Fruit fly (Drosophila melanogaster) whole organism, embryonic: ENCODE measurements around the gene simj.

ENCODE experiments used
- ATbp ChIP-seq: fragments of 200-800 bp; sonication (Bioruptor generic); optimal IDR thresholded peaks from 2 replicates; lab custom pipeline; 2017; ENCODE audit warnings: missing biosample characterization, mild to moderate bottlenecking, missing genetic modification characterization, missing genetic modification reagents
- Awh ChIP-seq: fragments of 200-800 bp; sonication (Bioruptor generic); IDR thresholded peaks from 2 replicates; pipeline ENCODE4, ENCODE4 v1.3.6; 2022; ENCODE audit warnings: missing biosample characterization, missing genetic modification characterization
- Bdp1 ChIP-seq: fragments of 200-800 bp; sonication (Bioruptor generic); optimal IDR thresholded peaks from 3 replicates; lab custom pipeline; 2016; ENCODE audit warnings: missing biosample characterization, missing genetic modification characterization
- CG11247 ChIP-seq: fragments of 200-800 bp; sonication (Bioruptor generic); IDR thresholded peaks from 2 replicates; pipeline ENCODE4 v1.3.6; 2022; ENCODE audit warnings: missing biosample characterization, missing genetic modification characterization
- CG11696 ChIP-seq: fragments of 200-800 bp; sonication (Bioruptor generic); IDR thresholded peaks from 2 replicates; pipeline ENCODE4 v1.3.6; 2022; ENCODE audit warnings: missing biosample characterization, missing genetic modification characterization
- CG12155 ChIP-seq: fragments of 200-800 bp; sonication (Bioruptor generic); optimal IDR thresholded peaks from 3 replicates; lab custom pipeline; 2016; ENCODE audit warnings: missing biosample characterization, missing genetic modification characterization
- CG12391 ChIP-seq: fragments of 200-800 bp; sonication (Bioruptor generic); optimal IDR thresholded peaks from 3 replicates; lab custom pipeline; 2018; ENCODE audit warnings: missing biosample characterization, mild to moderate bottlenecking, missing genetic modification characterization, moderate library complexity
- CG13624 ChIP-seq: fragments of 200-800 bp; sonication (Bioruptor generic); optimal IDR thresholded peaks from 2 replicates; lab custom pipeline; 2016; ENCODE audit warnings: missing biosample characterization, missing genetic modification characterization
- CG1603 ChIP-seq: fragments of 200-800 bp; sonication (Bioruptor generic); optimal IDR thresholded peaks from 2 replicates; lab custom pipeline; 2019; ENCODE audit warnings: missing biosample characterization, mild to moderate bottlenecking, missing genetic modification characterization, moderate library complexity
- CG17359 ChIP-seq: fragments of 200-800 bp; sonication (Bioruptor generic); optimal IDR thresholded peaks from 3 replicates; lab custom pipeline; 2018; ENCODE audit warnings: missing biosample characterization, mild to moderate bottlenecking, missing genetic modification characterization, moderate library complexity
- CG17361 ChIP-seq: fragments of 200-800 bp; sonication (Bioruptor generic); IDR thresholded peaks from 3 replicates; pipeline ENCODE4 v1.3.6; 2022; ENCODE audit warnings: missing biosample characterization, missing genetic modification characterization
- CG17568 ChIP-seq: fragments of 200-800 bp; sonication (Bioruptor generic); optimal IDR thresholded peaks from 2 replicates; lab custom pipeline; 2018; ENCODE audit warnings: missing biosample characterization, mild to moderate bottlenecking, missing genetic modification characterization, moderate library complexity
- CG17829 ChIP-seq: fragments of 200-800 bp; optimal IDR thresholded peaks from 2 replicates; lab custom pipeline; 2019; ENCODE audit warnings: missing biosample characterization, mild to moderate bottlenecking, missing genetic modification characterization, moderate library complexity
- CG2129 ChIP-seq: fragments of 200-800 bp; sonication (Bioruptor generic); IDR thresholded peaks from 2 replicates; pipeline ENCODE4 v1.3.6; 2022; ENCODE audit warnings: missing biosample characterization, missing genetic modification characterization; ENCODE audit not compliant: partially characterized antibody
- CG31388 ChIP-seq: fragments of 200-800 bp; sonication (Bioruptor generic); optimal IDR thresholded peaks from 2 replicates; lab custom pipeline; 2016; ENCODE audit warnings: missing biosample characterization, missing genetic modification characterization
- CG34224 ChIP-seq: fragments of 200-800 bp; sonication (Bioruptor generic); IDR thresholded peaks from 3 replicates; pipeline ENCODE4 v1.3.6; 2022; ENCODE audit warnings: missing biosample characterization, missing genetic modification characterization; ENCODE audit not compliant: partially characterized antibody
- CG6765 ChIP-seq: fragments of 200-800 bp; sonication (Bioruptor generic); optimal IDR thresholded peaks from 3 replicates; lab custom pipeline; 2017; ENCODE audit warnings: missing biosample characterization, mild to moderate bottlenecking, missing genetic modification characterization
- CG6813 ChIP-seq: fragments of 200-800 bp; sonication (Bioruptor generic); optimal IDR thresholded peaks from 2 replicates; lab custom pipeline; 2017; ENCODE audit warnings: missing biosample characterization, missing genetic modification characterization, mild to moderate bottlenecking, moderate library complexity, missing genetic modification reagents
- CG8765 ChIP-seq: fragments of 200-800 bp; sonication (Bioruptor generic); IDR thresholded peaks from 2 replicates; pipeline ENCODE4 v1.3.6; 2022; ENCODE audit warnings: missing biosample characterization, missing genetic modification characterization
- CrebB ChIP-seq: fragments of 200-800 bp; sonication (Bioruptor generic); optimal IDR thresholded peaks from 3 replicates; lab custom pipeline; 2018; ENCODE audit warnings: missing biosample characterization, mild to moderate bottlenecking, missing genetic modification characterization
- Deaf1 ChIP-seq: fragments of 200-800 bp; optimal IDR thresholded peaks from 3 replicates; lab custom pipeline; 2019; ENCODE audit warnings: missing biosample characterization, mild to moderate bottlenecking, missing genetic modification characterization, moderate library complexity
- Doc3 ChIP-seq: fragments of 200-800 bp; sonication (Bioruptor generic); IDR thresholded peaks from 3 replicates; pipeline ENCODE4 v1.3.6; 2022; ENCODE audit warnings: missing biosample characterization, missing genetic modification characterization; ENCODE audit not compliant: partially characterized antibody
- Jarid2 ChIP-seq: fragments of 200-800 bp; sonication (Bioruptor generic); optimal IDR thresholded peaks from 3 replicates; lab custom pipeline; 2017; ENCODE audit warnings: mild to moderate bottlenecking, missing biosample characterization, missing genetic modification reagents, missing genetic modification characterization
- MTF-1 ChIP-seq: fragments of 200-800 bp; sonication (Bioruptor generic); optimal IDR thresholded peaks from 2 replicates; lab custom pipeline; 2018; ENCODE audit warnings: missing biosample characterization, mild to moderate bottlenecking, missing genetic modification characterization, borderline replicate concordance
- NFAT ChIP-seq: fragments of 200-800 bp; sonication (Bioruptor generic); IDR thresholded peaks from 2 replicates; pipeline ENCODE4 v1.3.6; 2022; ENCODE audit warnings: missing biosample characterization, missing genetic modification characterization
- Nf-YC ChIP-seq: fragments of 200-800 bp; optimal IDR thresholded peaks from 3 replicates; lab custom pipeline; 2019; ENCODE audit warnings: missing biosample characterization, mild to moderate bottlenecking, missing genetic modification characterization, moderate library complexity
- Sox100B ChIP-seq: fragments of 200-800 bp; sonication (Bioruptor generic); optimal IDR thresholded peaks from 3 replicates; lab custom pipeline; 2018; ENCODE audit warnings: missing biosample characterization, mild to moderate bottlenecking, missing genetic modification characterization
- Trl ChIP-seq, 3 experiments: fragments of >200 bp in 2 of 3; fragments of 200-800 bp in 1 of 3; sonication (Bioruptor generic) in 1 of 3; optimal IDR thresholded peaks; 2 replicates in 1 of 3; 3 replicates in 2 of 3; lab custom pipeline; 2016 to 2017; ENCODE audit warnings: missing biosample characterization in 1 of 3, missing genetic modification characterization in 1 of 3
- amos ChIP-seq: fragments of 200-800 bp; sonication (Bioruptor generic); IDR thresholded peaks from 2 replicates; pipeline ENCODE4 v1.3.6; 2022; ENCODE audit warnings: missing biosample characterization, missing genetic modification characterization; ENCODE audit not compliant: partially characterized antibody
- cato ChIP-seq: fragments of 200-800 bp; sonication (Bioruptor generic); optimal IDR thresholded peaks from 2 replicates; lab custom pipeline; 2016; ENCODE audit warnings: missing biosample characterization, missing genetic modification characterization, borderline replicate concordance
- chn ChIP-seq: fragments of 200-800 bp; sonication (Bioruptor generic); optimal IDR thresholded peaks from 2 replicates; lab custom pipeline; 2016; ENCODE audit warnings: missing biosample characterization, missing genetic modification characterization
- emc ChIP-seq: fragments of 200-800 bp; sonication (Bioruptor generic); optimal IDR thresholded peaks from 2 replicates; lab custom pipeline; 2016; ENCODE audit warnings: missing biosample characterization, missing genetic modification characterization
- fd96Cb ChIP-seq: fragments of 200-800 bp; sonication (Bioruptor generic); optimal IDR thresholded peaks from 2 replicates; lab custom pipeline; 2018; ENCODE audit warnings: missing biosample characterization, mild to moderate bottlenecking, missing genetic modification characterization, moderate library complexity
- fru ChIP-seq: fragments of >200 bp; optimal IDR thresholded peaks from 2 replicates; lab custom pipeline; 2017
- gfzf ChIP-seq: fragments of 200-800 bp; sonication (Bioruptor generic); optimal IDR thresholded peaks from 2 replicates; lab custom pipeline; 2016; ENCODE audit warnings: missing biosample characterization, mild to moderate bottlenecking, missing genetic modification characterization, moderate library complexity
- hbn ChIP-seq: fragments of 200-800 bp; sonication (Bioruptor generic); IDR thresholded peaks from 2 replicates; pipeline ENCODE4 v1.3.6; 2022; ENCODE audit warnings: missing biosample characterization, missing genetic modification characterization; ENCODE audit not compliant: partially characterized antibody
- kah ChIP-seq: fragments of 200-800 bp; sonication (Bioruptor generic); optimal IDR thresholded peaks from 2 replicates; lab custom pipeline; 2018; ENCODE audit warnings: missing biosample characterization, mild to moderate bottlenecking, missing genetic modification characterization
- lmd ChIP-seq: fragments of 200-800 bp; sonication (Bioruptor generic); IDR thresholded peaks from 2 replicates; pipeline ENCODE4 v1.3.6; 2022; ENCODE audit warnings: missing biosample characterization, missing genetic modification characterization
- lola ChIP-seq, 3 experiments: fragments of >200 bp in 2 of 3; fragments of 200-800 bp in 1 of 3; sonication (Bioruptor generic) in 1 of 3; optimal IDR thresholded peaks; 2 replicates each; lab custom pipeline; 2017 to 2019; ENCODE audit warnings: missing biosample characterization in 3 of 3, missing genetic modification characterization in 3 of 3, mild to moderate bottlenecking in 1 of 3, moderate library complexity in 1 of 3
- mam ChIP-seq: fragments of 200-800 bp; sonication (Bioruptor generic); optimal IDR thresholded peaks from 3 replicates; lab custom pipeline; 2016; ENCODE audit warnings: missing biosample characterization, missing genetic modification characterization
- nerfin-1 ChIP-seq: fragments of 200-800 bp; sonication (Bioruptor generic); optimal IDR thresholded peaks from 3 replicates; lab custom pipeline; 2019; ENCODE audit warnings: missing biosample characterization, mild to moderate bottlenecking, missing genetic modification characterization, moderate library complexity
- odd ChIP-seq: fragments of 200-800 bp; sonication (Bioruptor generic); optimal IDR thresholded peaks from 2 replicates; lab custom pipeline; 2017; ENCODE audit warnings: missing biosample characterization, mild to moderate bottlenecking, missing genetic modification characterization
- pho ChIP-seq: fragments of 200-800 bp; sonication (Bioruptor generic); optimal IDR thresholded peaks from 2 replicates; lab custom pipeline; 2016; ENCODE audit warnings: missing biosample characterization, missing genetic modification characterization
- repo ChIP-seq: fragments of 200-800 bp; sonication (Bioruptor generic); optimal IDR thresholded peaks from 2 replicates; lab custom pipeline; 2016; ENCODE audit warnings: missing biosample characterization, missing genetic modification characterization
- salm ChIP-seq: fragments of 200-800 bp; sonication (Bioruptor generic); optimal IDR thresholded peaks from 2 replicates; lab custom pipeline; 2018; ENCODE audit warnings: missing biosample characterization, mild to moderate bottlenecking, missing genetic modification characterization
- slp2 ChIP-seq: fragments of 200-800 bp; sonication (Bioruptor generic); optimal IDR thresholded peaks from 2 replicates; lab custom pipeline; 2016; ENCODE audit warnings: missing biosample characterization, missing genetic modification characterization
- tap ChIP-seq: fragments of 200-800 bp; optimal IDR thresholded peaks from 3 replicates; lab custom pipeline; 2019; ENCODE audit warnings: missing biosample characterization, mild to moderate bottlenecking, missing genetic modification characterization, moderate library complexity
- vnd ChIP-seq: fragments of 200-800 bp; sonication (Bioruptor generic); IDR thresholded peaks from 3 replicates; pipeline ENCODE4 v1.3.6; 2022; ENCODE audit warnings: missing biosample characterization, missing genetic modification characterization; ENCODE audit not compliant: partially characterized antibody

Gene simj

DNA sequence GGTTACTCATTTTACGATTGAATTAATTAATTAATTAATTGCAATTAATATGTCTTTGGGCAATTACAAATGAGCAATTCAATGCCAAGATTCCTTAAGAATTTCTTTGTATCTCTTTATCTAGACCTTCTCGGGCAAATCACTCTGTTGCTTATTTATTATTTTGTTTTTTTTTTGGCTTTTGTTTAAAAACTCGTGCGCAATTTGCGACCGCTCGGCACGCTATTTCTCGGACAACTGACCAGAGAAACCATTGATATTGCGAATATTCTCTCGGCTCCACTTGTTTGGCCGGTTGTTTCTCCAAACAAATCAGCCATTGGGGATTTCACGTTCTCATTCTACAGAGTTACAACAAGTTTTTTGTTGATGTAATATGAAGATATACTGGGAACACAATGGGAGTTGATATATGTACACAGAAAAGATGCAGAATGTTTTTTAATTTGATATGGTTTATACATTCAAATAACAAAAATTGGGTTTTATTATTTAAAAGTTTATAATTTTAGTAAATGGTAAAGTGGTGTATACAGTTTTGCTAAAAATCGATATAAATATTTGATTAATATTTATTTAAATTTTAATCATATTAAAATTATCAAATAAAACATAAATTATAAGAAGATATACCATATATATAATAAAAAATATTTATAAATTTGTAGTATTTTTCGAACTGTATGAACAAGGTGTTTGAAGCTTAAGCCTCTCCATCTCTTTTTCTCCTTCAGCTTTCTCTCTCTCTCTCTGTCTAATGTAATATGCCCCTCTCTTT lies 32.3 kb downstream of the simj start, which contains the start of gene NijA (continued):
- no peak for TF ChIP-seq CG6765
- no peak for TF ChIP-seq amos
- no peak for TF ChIP-seq vnd (GFP tag; lab: Robert Waterston, UW)
- TF ChIP-seq fru (lab: Kevin White, UChicago), result no peak
- no peak for TF ChIP-seq pho (GFP tag; lab: Kevin White, UChicago)
- TF ChIP-seq chn (GFP tag; lab: Kevin White, UChicago), result no peak
- TF ChIP-seq NFAT (GFP tag; lab: Robert Waterston, UW), result no peak
- TF ChIP-seq nerfin-1 (tag; lab: Kevin White, UChicago), result no peak
- TF ChIP-seq CG12391 (tag; lab: Kevin White, UChicago), result peak; percentile 47
- TF ChIP-seq CG17359, result no peak
- TF ChIP-seq CG34224, result no peak
- no peak for TF ChIP-seq Awh (GFP tag; lab: Robert Waterston, UW)
- TF ChIP-seq CG17829 (tag; lab: Kevin White, UChicago), result no peak
- no peak for TF ChIP-seq ATbp (GFP tag; lab: Kevin White, UChicago)
- TF ChIP-seq CG11247 (GFP tag; lab: Robert Waterston, UW), result no peak
- TF ChIP-seq lmd (GFP tag; lab: Robert Waterston, UW), result peak; percentile 29; the same call in 1 of the 2 replicates
- no peak for TF ChIP-seq CG13624
- no peak for TF ChIP-seq Jarid2 (GFP tag; lab: Kevin White, UChicago)
- no peak for TF ChIP-seq emc (GFP tag; lab: Kevin White, UChicago)
- peak; percentile 74; the same call in 2 of the 3 replicates for TF ChIP-seq CG17361 (GFP tag; lab: Robert Waterston, UW)
- TF ChIP-seq hbn (GFP tag; lab: Robert Waterston, UW), result no peak
- no peak for TF ChIP-seq CG11696 (GFP tag; lab: Robert Waterston, UW)
- TF ChIP-seq tap (tag; lab: Kevin White, UChicago), result no peak
- no peak for TF ChIP-seq fd96Cb (tag; lab: Kevin White, UChicago)
- no peak for TF ChIP-seq mam
- no peak for TF ChIP-seq Doc3
- TF ChIP-seq gfzf (GFP tag; lab: Kevin White, UChicago), result no peak
- TF ChIP-seq MTF-1 (GFP tag; lab: Kevin White, UChicago), result no peak
- no peak for TF ChIP-seq CG31388 (GFP tag; lab: Kevin White, UChicago)
- TF ChIP-seq lola (GFP tag; optimal IDR thresholded peaks at IDR 0.05; lab: Kevin White, UChicago), result peak in 1 of 3 experiments; percentile 39
- no peak for TF ChIP-seq CG17568 (GFP tag; lab: Kevin White, UChicago)
- TF ChIP-seq Bdp1 (GFP tag; lab: Kevin White, UChicago), result no peak
- TF ChIP-seq salm (tag; lab: Kevin White, UChicago), result no peak
- no peak for TF ChIP-seq cato (GFP tag; lab: Kevin White, UChicago)
- TF ChIP-seq CG8765 (GFP tag; lab: Robert Waterston, UW), result no peak
- peak; percentile 31 for TF ChIP-seq Deaf1 (tag; lab: Kevin White, UChicago)
- TF ChIP-seq Trl (optimal IDR thresholded peaks at IDR 0.05; lab: Kevin White, UChicago), result peak in 1 of 2 experiments; percentile 15
- no peak for TF ChIP-seq Trl (GFP tag; optimal IDR thresholded peaks at IDR 0.05; lab: Kevin White, UChicago)
- TF ChIP-seq odd (GFP tag; lab: Kevin White, UChicago), result no peak
- no peak for TF ChIP-seq Nf-YC
- TF ChIP-seq kah (GFP tag; lab: Kevin White, UChicago), result no peak
- TF ChIP-seq repo (GFP tag; lab: Kevin White, UChicago), result no peak
- no peak for TF ChIP-seq CG12155 (GFP tag; lab: Kevin White, UChicago)
- no peak for TF ChIP-seq CG1603
- TF ChIP-seq CG6813 (GFP tag; lab: Kevin White, UChicago), result no peak
- TF ChIP-seq CG2129 (GFP tag; lab: Robert Waterston, UW), result no peak
- TF ChIP-seq Sox100B (GFP tag; lab: Kevin White, UChicago), result no peak
- TF ChIP-seq slp2 (GFP tag; lab: Kevin White, UChicago), result no peak
- no peak for TF ChIP-seq CrebB (tag; lab: Kevin White, UChicago)
